Worm (Caenorhabditis elegans) whole organism, L3 larva: ENCODE measurements around the gene Y49F6A.12.

ENCODE experiments used
- eor-1 ChIP-seq, 2 experiments: fragments of 150-350 bp; optimal IDR thresholded peaks; 2 replicates each; lab custom pipeline; 2014 to 2018; ENCODE audit warnings: missing biosample characterization in 2 of 2, missing genetic modification characterization in 2 of 2
- fkh-10 ChIP-seq: sonication (generic microtip); optimal IDR thresholded peaks from 2 replicates; lab custom pipeline; 2017; ENCODE audit warnings: missing biosample characterization, missing genetic modification reagents, missing genetic modification characterization
- lin-15B ChIP-seq: fragments of 150-350 bp; optimal IDR thresholded peaks from 2 replicates; lab custom pipeline; 2014; ENCODE audit warnings: missing biosample characterization, missing genetic modification characterization
- nfya-1 ChIP-seq: sonication (generic microtip); optimal IDR thresholded peaks from 2 replicates; lab custom pipeline; 2017; ENCODE audit warnings: missing genetic modification characterization, mild to moderate bottlenecking, missing compliant biosample characterization, antibody characterized with exemption, moderate library complexity; ENCODE audit not compliant: insufficient read depth
- nhr-25 ChIP-seq: sonication (generic microtip); optimal IDR thresholded peaks from 2 replicates; lab custom pipeline; 2017; ENCODE audit warnings: missing biosample characterization, missing genetic modification characterization
- pha-4 ChIP-seq: fragments of 150-350 bp; optimal IDR thresholded peaks from 2 replicates; lab custom pipeline; 2014; ENCODE audit warnings: missing biosample characterization, missing genetic modification reagents, missing genetic modification characterization

DNA sequence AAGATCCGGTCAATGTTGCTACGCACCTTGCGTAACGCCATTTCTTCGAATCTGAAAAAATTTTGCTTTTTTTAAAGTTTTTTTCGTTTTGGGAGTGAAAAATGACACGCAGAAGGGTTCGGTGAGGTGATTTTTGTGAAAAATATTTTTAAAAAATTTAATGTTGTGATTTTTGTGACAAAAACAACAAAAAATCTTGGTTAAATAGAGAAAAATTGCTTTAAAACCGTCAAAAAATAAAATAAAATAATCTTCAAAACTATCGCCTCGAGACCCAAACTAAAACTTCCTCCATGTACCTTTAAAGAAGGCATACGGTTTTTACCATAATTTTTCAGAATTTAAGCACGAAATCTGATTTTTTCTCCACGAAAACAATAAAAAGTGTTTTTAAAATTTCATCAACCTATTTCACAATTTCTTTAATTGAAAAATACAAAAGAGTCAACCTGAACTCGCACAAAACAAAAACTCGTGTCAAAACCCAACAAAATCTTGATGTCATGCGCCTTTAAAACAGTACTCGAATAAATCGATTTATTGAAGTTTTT lies 49.0 kb upstream of the Y49F6A.12 start, which contains the start of gene apd-3:
- TF ChIP-seq fkh-10 (no peak), nfya-1 (tag; lab: Kevin White, UChicago) (no peak), pha-4 (tag; lab: Kevin White, UChicago) (no peak), nhr-25 (tag; lab: Kevin White, UChicago) (no peak), eor-1 (tag; optimal IDR thresholded peaks at IDR 0.05; lab: Kevin White, UChicago) (no peak), lin-15B (tag; lab: Kevin White, UChicago) (no peak)
